Worm (Caenorhabditis elegans) whole organism, mixed stage, embryonic: Measurements from ENCODE around the gene D1086.21.

Source experiments
- bed-3 ChIP-seq: fragments of 200-800 bp; sonication (Bioruptor generic); optimal IDR thresholded peaks from 3 replicates; lab custom pipeline; 2018; ENCODE audit warnings: mild to moderate bottlenecking, missing genetic modification characterization, moderate library complexity, missing compliant biosample characterization
- ceh-43 ChIP-seq: fragments of 200-800 bp; sonication (Bioruptor generic); optimal IDR thresholded peaks from 2 replicates; lab custom pipeline; 2018; ENCODE audit warnings: mild to moderate bottlenecking, missing genetic modification characterization, moderate library complexity, missing compliant biosample characterization
- cnd-1 ChIP-seq: fragments of 200-800 bp; sonication (Bioruptor generic); optimal IDR thresholded peaks from 2 replicates; lab custom pipeline; 2018; ENCODE audit warnings: mild to moderate bottlenecking, missing genetic modification characterization, missing compliant biosample characterization
- elt-3 ChIP-seq: fragments of 150-350 bp; optimal IDR thresholded peaks from 2 replicates; lab custom pipeline; 2014; ENCODE audit warnings: missing biosample characterization, missing genetic modification characterization
- lsy-2 ChIP-seq: fragments of 150-350 bp; optimal IDR thresholded peaks from 2 replicates; lab custom pipeline; 2014; ENCODE audit warnings: missing biosample characterization, missing genetic modification characterization
- mep-1 ChIP-seq: fragments of 150-350 bp; optimal IDR thresholded peaks from 2 replicates; lab custom pipeline; 2017; ENCODE audit warnings: missing biosample characterization, missing genetic modification reagents, missing genetic modification characterization, inconsistent platforms
- mls-2 ChIP-seq: sonication (generic microtip); optimal IDR thresholded peaks from 2 replicates; lab custom pipeline; 2016; ENCODE audit warnings: mild to moderate bottlenecking, missing genetic modification characterization, moderate library complexity, missing compliant biosample characterization
- nhr-76 ChIP-seq: sonication (generic microtip); optimal IDR thresholded peaks from 2 replicates; lab custom pipeline; 2017; ENCODE audit warnings: missing biosample characterization, missing genetic modification characterization
- pha-4 ChIP-seq: fragments of 150-350 bp; optimal IDR thresholded peaks from 2 replicates; lab custom pipeline; 2018; ENCODE audit warnings: missing biosample characterization, missing genetic modification reagents, missing genetic modification characterization
- unc-120 ChIP-seq: sonication (generic microtip); optimal IDR thresholded peaks from 2 replicates; lab custom pipeline; 2017; ENCODE audit warnings: missing genetic modification characterization, missing compliant biosample characterization; ENCODE audit not compliant: poor library complexity, severe bottlenecking
- unc-39 ChIP-seq: fragments of 150-350 bp; optimal IDR thresholded peaks from 2 replicates; lab custom pipeline; 2014; ENCODE audit warnings: missing biosample characterization, missing genetic modification characterization
- unc-62 ChIP-seq: fragments of 150-350 bp; optimal IDR thresholded peaks from 2 replicates; lab custom pipeline; 2014; ENCODE audit warnings: missing biosample characterization, missing genetic modification reagents, missing genetic modification characterization

- no peak for TF ChIP-seq lsy-2 (tag; lab: Kevin White, UChicago)
- TF ChIP-seq pha-4 = no peak
- no peak for TF ChIP-seq unc-62 (GFP tag; lab: Kevin White, UChicago)
- TF ChIP-seq elt-3 (tag; lab: Kevin White, UChicago) = no peak
- TF ChIP-seq unc-120 (tag; lab: Kevin White, UChicago) = no peak
- TF ChIP-seq cnd-1 = no peak
- no peak for TF ChIP-seq unc-39 (tag; lab: Kevin White, UChicago)
- no peak for TF ChIP-seq nhr-76 (tag; lab: Kevin White, UChicago)
- no peak for TF ChIP-seq bed-3
- no peak for TF ChIP-seq ceh-43 (GFP tag; lab: Kevin White, UChicago)
- TF ChIP-seq mep-1 = no peak
- no peak for TF ChIP-seq mls-2
Observed at ce11 chrV:14098519-14098918, 34.0 kb downstream of the D1086.21 start, which contains the start of the genes D1086.2 and D1086.1.
